Worm (Caenorhabditis elegans) whole organism, L3 larva: Measurements from ENCODE around the gene tag-290.

ENCODE experiments used
- ama-1 ChIP-seq: fragments of 150-350 bp; optimal IDR thresholded peaks from 2 replicates; lab custom pipeline; 2018
- ceh-82 ChIP-seq: fragments of 150-350 bp; optimal IDR thresholded peaks from 2 replicates; lab custom pipeline; 2014; ENCODE audit warnings: missing biosample characterization, missing genetic modification characterization
- ceh-9 ChIP-seq: sonication (generic microtip); optimal IDR thresholded peaks from 2 replicates; lab custom pipeline; 2018; ENCODE audit warnings: missing biosample characterization, missing genetic modification characterization
- elt-3 ChIP-seq, 3 experiments: fragments of 150-350 bp in 1 of 3; sonication (generic microtip) in 2 of 3; optimal IDR thresholded peaks; 2 replicates in 2 of 3; 4 replicates in 1 of 3; lab custom pipeline; 2014 to 2017; ENCODE audit warnings: missing biosample characterization in 3 of 3, missing genetic modification characterization in 3 of 3
- lin-15B ChIP-seq: fragments of 150-350 bp; optimal IDR thresholded peaks from 2 replicates; lab custom pipeline; 2014; ENCODE audit warnings: missing biosample characterization, missing genetic modification characterization
- mdl-1 ChIP-seq: fragments of 150-350 bp; optimal IDR thresholded peaks from 2 replicates; lab custom pipeline; 2014; ENCODE audit warnings: missing biosample characterization, missing genetic modification characterization
- nhr-28 ChIP-seq: fragments of 150-350 bp; optimal IDR thresholded peaks from 2 replicates; lab custom pipeline; 2014; ENCODE audit warnings: missing biosample characterization, missing genetic modification characterization
- nhr-43 ChIP-seq: sonication (generic microtip); optimal IDR thresholded peaks from 2 replicates; lab custom pipeline; 2016; ENCODE audit warnings: mild to moderate bottlenecking, missing genetic modification characterization, missing compliant biosample characterization; ENCODE audit not compliant: poor library complexity, severe bottlenecking
- snpc-4 ChIP-seq: fragments of 150-350 bp; optimal IDR thresholded peaks from 2 replicates; lab custom pipeline; 2014; ENCODE audit warnings: missing biosample characterization, missing genetic modification characterization
- unc-62 ChIP-seq: fragments of 150-350 bp; sonication (generic microtip); optimal IDR thresholded peaks from 4 replicates; lab custom pipeline; 2014; ENCODE audit warnings: missing biosample characterization, missing genetic modification reagents, missing genetic modification characterization
- zag-1 ChIP-seq: fragments of 150-350 bp; optimal IDR thresholded peaks from 2 replicates; lab custom pipeline; 2014; ENCODE audit warnings: missing biosample characterization, missing genetic modification characterization
- ztf-11 ChIP-seq: fragments of 150-350 bp; optimal IDR thresholded peaks from 2 replicates; lab custom pipeline; 2014; ENCODE audit warnings: missing biosample characterization, missing genetic modification characterization

ce11 chrV:11598807-11599206 is 14.3 kb upstream of the tag-290 start, which contains the start of gene srx-84:
- TF ChIP-seq nhr-28 (no peak), ceh-82 (tag; lab: Kevin White, UChicago) (no peak), zag-1 (tag; lab: Kevin White, UChicago) (no peak), ceh-9 (tag; lab: Kevin White, UChicago) (no peak), unc-62 (GFP tag; lab: Kevin White, UChicago) (no peak), snpc-4 (tag; lab: Kevin White, UChicago) (no peak), ztf-11 (tag; lab: Kevin White, UChicago) (no peak), ama-1 (lab: Kevin White, UChicago) (no peak), elt-3 (tag; optimal IDR thresholded peaks at IDR 0.05; lab: Kevin White, UChicago) (no peak), mdl-1 (tag; lab: Kevin White, UChicago) (no peak), nhr-43 (tag; lab: Kevin White, UChicago) (no peak), lin-15B (tag; lab: Kevin White, UChicago) (no peak)
